Worm (Caenorhabditis elegans) whole organism, mixed stage, embryonic: ENCODE data around the gene K08H2.2.

Experiments used
- M03D4.4 ChIP-seq: sonication (generic microtip); optimal IDR thresholded peaks from 2 replicates; lab custom pipeline; 2017; ENCODE audit warnings: mild to moderate bottlenecking, missing genetic modification characterization, missing compliant biosample characterization
- bed-3 ChIP-seq: fragments of 200-800 bp; sonication (Bioruptor generic); optimal IDR thresholded peaks from 3 replicates; lab custom pipeline; 2018; ENCODE audit warnings: mild to moderate bottlenecking, missing genetic modification characterization, moderate library complexity, missing compliant biosample characterization
- blmp-1 ChIP-seq: fragments of 150-350 bp; optimal IDR thresholded peaks from 2 replicates; lab custom pipeline; 2014; ENCODE audit warnings: missing biosample characterization, missing genetic modification characterization
- ceh-39 ChIP-seq: fragments of 150-350 bp; optimal IDR thresholded peaks from 2 replicates; lab custom pipeline; 2014; ENCODE audit warnings: missing biosample characterization, missing genetic modification characterization
- ceh-43 ChIP-seq: fragments of 200-800 bp; sonication (Bioruptor generic); optimal IDR thresholded peaks from 2 replicates; lab custom pipeline; 2018; ENCODE audit warnings: mild to moderate bottlenecking, missing genetic modification characterization, moderate library complexity, missing compliant biosample characterization
- ces-1 ChIP-seq: fragments of 150-350 bp; optimal IDR thresholded peaks from 2 replicates; lab custom pipeline; 2014; ENCODE audit warnings: missing biosample characterization, missing genetic modification reagents, missing genetic modification characterization
- cnd-1 ChIP-seq: fragments of 200-800 bp; sonication (Bioruptor generic); optimal IDR thresholded peaks from 2 replicates; lab custom pipeline; 2018; ENCODE audit warnings: mild to moderate bottlenecking, missing genetic modification characterization, missing compliant biosample characterization
- drap-1 ChIP-seq: fragments of 200-800 bp; sonication (Bioruptor generic); optimal IDR thresholded peaks from 3 replicates; lab custom pipeline; 2018; ENCODE audit warnings: mild to moderate bottlenecking, missing genetic modification characterization, missing compliant biosample characterization
- elt-3 ChIP-seq: fragments of 150-350 bp; optimal IDR thresholded peaks from 2 replicates; lab custom pipeline; 2014; ENCODE audit warnings: missing biosample characterization, missing genetic modification characterization
- ham-2 ChIP-seq: fragments of 200-800 bp; sonication (Bioruptor generic); optimal IDR thresholded peaks from 2 replicates; lab custom pipeline; 2018; ENCODE audit warnings: mild to moderate bottlenecking, missing genetic modification characterization, missing compliant biosample characterization
- hlh-1 ChIP-seq: fragments of 150-350 bp; optimal IDR thresholded peaks from 2 replicates; lab custom pipeline; 2014; ENCODE audit warnings: missing biosample characterization, missing genetic modification reagents, missing genetic modification characterization
- lin-13 ChIP-seq: fragments of 150-350 bp; optimal IDR thresholded peaks from 2 replicates; lab custom pipeline; 2014; ENCODE audit warnings: missing biosample characterization, missing genetic modification characterization
- lin-32 ChIP-seq: fragments of 200-800 bp; sonication (Bioruptor generic); optimal IDR thresholded peaks from 2 replicates; lab custom pipeline; 2018; ENCODE audit warnings: mild to moderate bottlenecking, missing genetic modification characterization, missing compliant biosample characterization
- lsy-2 ChIP-seq: fragments of 150-350 bp; optimal IDR thresholded peaks from 2 replicates; lab custom pipeline; 2014; ENCODE audit warnings: missing biosample characterization, missing genetic modification characterization
- mab-5 ChIP-seq: fragments of 150-350 bp; optimal IDR thresholded peaks from 2 replicates; lab custom pipeline; 2014; ENCODE audit warnings: missing biosample characterization, missing genetic modification characterization
- mep-1 ChIP-seq: fragments of 150-350 bp; optimal IDR thresholded peaks from 2 replicates; lab custom pipeline; 2017; ENCODE audit warnings: missing biosample characterization, missing genetic modification reagents, missing genetic modification characterization, inconsistent platforms
- mls-2 ChIP-seq: sonication (generic microtip); optimal IDR thresholded peaks from 2 replicates; lab custom pipeline; 2016; ENCODE audit warnings: mild to moderate bottlenecking, missing genetic modification characterization, moderate library complexity, missing compliant biosample characterization
- nhr-12 ChIP-seq: fragments of 150-350 bp; optimal IDR thresholded peaks from 2 replicates; lab custom pipeline; 2014; ENCODE audit warnings: missing biosample characterization, missing genetic modification characterization
- nhr-2 ChIP-seq: fragments of 150-350 bp; optimal IDR thresholded peaks from 2 replicates; lab custom pipeline; 2014; ENCODE audit warnings: missing biosample characterization, missing genetic modification characterization
- nhr-237 ChIP-seq: fragments of 150-350 bp; optimal IDR thresholded peaks from 2 replicates; lab custom pipeline; 2014; ENCODE audit warnings: missing biosample characterization, missing genetic modification characterization
- nhr-28 ChIP-seq: fragments of 150-350 bp; optimal IDR thresholded peaks from 2 replicates; lab custom pipeline; 2014; ENCODE audit warnings: missing biosample characterization, missing genetic modification characterization
- nhr-76 ChIP-seq: sonication (generic microtip); optimal IDR thresholded peaks from 2 replicates; lab custom pipeline; 2017; ENCODE audit warnings: missing biosample characterization, missing genetic modification characterization
- sem-2 ChIP-seq: fragments of 200-800 bp; sonication (Bioruptor generic); optimal IDR thresholded peaks from 2 replicates; lab custom pipeline; 2018; ENCODE audit warnings: mild to moderate bottlenecking, missing genetic modification characterization, missing compliant biosample characterization
- snpc-4 ChIP-seq: fragments of 150-350 bp; optimal IDR thresholded peaks from 2 replicates; lab custom pipeline; 2014; ENCODE audit warnings: missing biosample characterization, missing genetic modification characterization
- sptf-1 ChIP-seq: sonication (generic microtip); optimal IDR thresholded peaks from 2 replicates; lab custom pipeline; 2017; ENCODE audit warnings: mild to moderate bottlenecking, missing genetic modification characterization, moderate library complexity, missing compliant biosample characterization
- unc-120 ChIP-seq: sonication (generic microtip); optimal IDR thresholded peaks from 2 replicates; lab custom pipeline; 2017; ENCODE audit warnings: missing genetic modification characterization, missing compliant biosample characterization; ENCODE audit not compliant: poor library complexity, severe bottlenecking
- unc-39 ChIP-seq: fragments of 150-350 bp; optimal IDR thresholded peaks from 2 replicates; lab custom pipeline; 2014; ENCODE audit warnings: missing biosample characterization, missing genetic modification characterization
- unc-62 ChIP-seq: fragments of 150-350 bp; optimal IDR thresholded peaks from 2 replicates; lab custom pipeline; 2014; ENCODE audit warnings: missing biosample characterization, missing genetic modification reagents, missing genetic modification characterization
- zip-8 ChIP-seq: fragments of 150-350 bp; optimal IDR thresholded peaks from 2 replicates; lab custom pipeline; 2014; ENCODE audit warnings: missing biosample characterization, missing genetic modification characterization
- ztf-11 ChIP-seq: fragments of 150-350 bp; optimal IDR thresholded peaks from 2 replicates; lab custom pipeline; 2014; ENCODE audit warnings: missing biosample characterization, missing genetic modification characterization

The K08H2.2 gene

ce11 chrX:13238197-13238596 lies 3.4 kb upstream of the K08H2.2 start, which contains the start of gene K08H2.4:
Gene K08H2.4 (plus strand): TSS chrX:13238497.
- TF ChIP-seq nhr-237 (no peak), lin-13 (tag; lab: Kevin White, UChicago) (no peak), hlh-1 (tag; lab: Kevin White, UChicago) (peak; percentile 33), ceh-39 (tag; lab: Kevin White, UChicago) (peak; percentile 21), nhr-28 (no peak)

- no peak for TF ChIP-seq ceh-43 (GFP tag; lab: Kevin White, UChicago)
- no peak for TF ChIP-seq unc-120
- no peak for TF ChIP-seq unc-39 (tag; lab: Kevin White, UChicago)
Observed at ce11 chrX:13237102-13237501, 2.3 kb upstream of the K08H2.2 start, which contains the start of gene K08H2.3. Gene K08H2.3 (plus strand): TSS chrX:13237402.

ce11 chrX:13232259-13232658 lies 2.5 kb downstream of the K08H2.2 start, which contains the start of gene bgnt-1.5:
Gene bgnt-1.5 (minus strand): TSS chrX:13232359.
- TF ChIP-seq M03D4.4 (tag; lab: Kevin White, UChicago) (no peak), unc-62 (GFP tag; lab: Kevin White, UChicago) (no peak), ces-1 (no peak), ceh-43 (GFP tag; lab: Kevin White, UChicago) (no peak), snpc-4 (tag; lab: Kevin White, UChicago) (no peak), blmp-1 (no peak), lsy-2 (tag; lab: Kevin White, UChicago) (no peak), hlh-1 (tag; lab: Kevin White, UChicago) (no peak), zip-8 (tag; lab: Kevin White, UChicago) (no peak), ceh-39 (tag; lab: Kevin White, UChicago) (no peak), sptf-1 (no peak), bed-3 (GFP tag; lab: Kevin White, UChicago) (no peak), ham-2 (GFP tag; lab: Kevin White, UChicago) (no peak), unc-39 (tag; lab: Kevin White, UChicago) (no peak), nhr-2 (tag; lab: Kevin White, UChicago) (no peak), nhr-237 (no peak), nhr-76 (no peak), mab-5 (tag; lab: Kevin White, UChicago) (no peak), sem-2 (GFP tag; lab: Kevin White, UChicago) (no peak)

- TF ChIP-seq elt-3 (tag; lab: Kevin White, UChicago) (no peak), nhr-237 (no peak), zip-8 (tag; lab: Kevin White, UChicago) (peak; percentile 99), sptf-1 (no peak)
Observed at ce11 chrX:13227778-13228177, 7.0 kb downstream of the K08H2.2 start.

- TF ChIP-seq mls-2 (tag; lab: Kevin White, UChicago) (no peak), ces-1 (peak; percentile 39), unc-120 (peak; percentile 26), sptf-1 (peak; percentile 48), mep-1 (no peak), ceh-39 (tag; lab: Kevin White, UChicago) (peak; percentile 51), nhr-2 (tag; lab: Kevin White, UChicago) (peak; percentile 41)
Observed at ce11 chrX:13226614-13227096, 8.1 kb downstream of the K08H2.2 start, which contains the start of gene skr-21. Gene skr-21 (minus strand): TSS chrX:13226664.

- TF ChIP-seq lin-13 (tag; lab: Kevin White, UChicago), result no peak
- TF ChIP-seq nhr-12 (tag; lab: Kevin White, UChicago), result no peak
- TF ChIP-seq snpc-4 (tag; lab: Kevin White, UChicago), result no peak
- no peak for TF ChIP-seq ztf-11 (tag; lab: Kevin White, UChicago)
- TF ChIP-seq elt-3 (tag; lab: Kevin White, UChicago), result no peak
- peak; percentile 55 for TF ChIP-seq lin-32 (GFP tag; lab: Kevin White, UChicago)
- peak; percentile 64 for TF ChIP-seq unc-62 (GFP tag; lab: Kevin White, UChicago)
- TF ChIP-seq mls-2 (tag; lab: Kevin White, UChicago), result no peak
- peak; percentile 2 for TF ChIP-seq mep-1
- no peak for TF ChIP-seq drap-1
- peak; percentile 29 for TF ChIP-seq cnd-1 (tag; lab: Kevin White, UChicago)
- TF ChIP-seq nhr-28, result no peak
- no peak for TF ChIP-seq ham-2 (GFP tag; lab: Kevin White, UChicago)
Observed at ce11 chrX:13225111-13225905, 9.5 kb downstream of the K08H2.2 start.
